Worm (Caenorhabditis elegans): ENCODE results near the gene C54F6.6.

ce11 chrV:7490340-7490739, 33.2 kb upstream of the C54F6.6 start, which contains the start of gene srbc-9:
- TF ChIP-seq hlh-11 (tag; optimal IDR thresholded peaks at IDR 0.05) (no peak), jun-1 (tag; optimal IDR thresholded peaks at IDR 0.05) (no peak), unc-39 (tag; optimal IDR thresholded peaks at IDR 0.05) (no peak), nhr-237 (tag; optimal IDR thresholded peaks at IDR 0.05) (no peak), lin-13 (GFP tag; optimal IDR thresholded peaks at IDR 0.05) (no peak), arid-1 (GFP tag; conservative IDR thresholded peaks at IDR 0.05) (no peak), tra-1 (GFP tag; IDR thresholded peaks at IDR 0.05) (no peak), pha-4 (GFP tag; IDR thresholded peaks at IDR 0.05) (no peak), pha-4 (tag; optimal IDR thresholded peaks at IDR 0.05) (no peak), lsy-2 (tag; optimal IDR thresholded peaks at IDR 0.05) (no peak), spr-3 (GFP tag; optimal IDR thresholded peaks at IDR 0.05) (no peak), mep-1 (tag; optimal IDR thresholded peaks at IDR 0.05) (no peak), fos-1 (tag; optimal IDR thresholded peaks at IDR 0.05) (no peak), nhr-28 (tag; optimal IDR thresholded peaks at IDR 0.05) (no peak), nhr-11 (tag; optimal IDR thresholded peaks at IDR 0.05) (no peak)
